Fruit fly (Drosophila melanogaster) whole organism, embryonic: ENCODE data around the gene CG9986.

ENCODE experiments used
- BEAF-32 ChIP-seq: fragments of 200-800 bp; sonication (Bioruptor generic); optimal IDR thresholded peaks from 3 replicates; lab custom pipeline; 2017; ENCODE audit warnings: missing biosample characterization, missing genetic modification characterization, mild to moderate bottlenecking, moderate library complexity, missing genetic modification reagents
- BtbVII ChIP-seq: fragments of 200-800 bp; sonication (Bioruptor generic); optimal IDR thresholded peaks from 3 replicates; lab custom pipeline; 2017; ENCODE audit warnings: missing biosample characterization, mild to moderate bottlenecking, missing genetic modification characterization
- CG1024 ChIP-seq: fragments of 200-800 bp; sonication (Bioruptor generic); IDR thresholded peaks from 2 replicates; pipeline ENCODE4 v1.3.6; 2022; ENCODE audit warnings: missing biosample characterization, missing genetic modification characterization
- CG10321 ChIP-seq: fragments of 200-800 bp; sonication (Bioruptor generic); IDR thresholded peaks from 2 replicates; pipeline ENCODE4 v1.3.6; 2022; ENCODE audit warnings: missing biosample characterization, missing genetic modification characterization
- CG10565 ChIP-seq: fragments of 200-800 bp; sonication (Bioruptor generic); optimal IDR thresholded peaks from 3 replicates; lab custom pipeline; 2016; ENCODE audit warnings: missing biosample characterization, mild to moderate bottlenecking, missing genetic modification characterization
- CG11085 ChIP-seq: fragments of 200-800 bp; sonication (Bioruptor generic); IDR thresholded peaks from 2 replicates; pipeline ENCODE4 v1.3.6; 2022; ENCODE audit warnings: missing biosample characterization, missing genetic modification characterization
- CG12104 ChIP-seq: fragments of 200-800 bp; sonication (Bioruptor generic); optimal IDR thresholded peaks from 3 replicates; lab custom pipeline; 2016; ENCODE audit warnings: missing biosample characterization, missing genetic modification characterization
- CG12391 ChIP-seq: fragments of 200-800 bp; sonication (Bioruptor generic); optimal IDR thresholded peaks from 3 replicates; lab custom pipeline; 2018; ENCODE audit warnings: missing biosample characterization, mild to moderate bottlenecking, missing genetic modification characterization, moderate library complexity
- CG13424 ChIP-seq: fragments of 200-800 bp; sonication (Bioruptor generic); optimal IDR thresholded peaks from 2 replicates; lab custom pipeline; 2019; ENCODE audit warnings: missing biosample characterization, mild to moderate bottlenecking, missing genetic modification characterization, moderate library complexity
- CG17186 ChIP-seq: fragments of 200-800 bp; sonication (Bioruptor generic); optimal IDR thresholded peaks from 3 replicates; lab custom pipeline; 2017; ENCODE audit warnings: missing biosample characterization, missing genetic modification reagents, missing genetic modification characterization
- CG17568 ChIP-seq: fragments of 200-800 bp; sonication (Bioruptor generic); optimal IDR thresholded peaks from 2 replicates; lab custom pipeline; 2018; ENCODE audit warnings: missing biosample characterization, mild to moderate bottlenecking, missing genetic modification characterization, moderate library complexity
- CG2889 ChIP-seq: fragments of 200-800 bp; sonication (Bioruptor generic); IDR thresholded peaks from 3 replicates; pipeline ENCODE4 v1.3.6; 2022; ENCODE audit warnings: missing biosample characterization, missing genetic modification characterization
- CG30020 ChIP-seq: fragments of 200-800 bp; optimal IDR thresholded peaks from 2 replicates; lab custom pipeline; 2019; ENCODE audit warnings: missing biosample characterization, mild to moderate bottlenecking, missing genetic modification characterization, moderate library complexity
- CG31441 ChIP-seq: fragments of 200-800 bp; sonication (Bioruptor generic); IDR thresholded peaks from 2 replicates; pipeline ENCODE4 v1.3.6; 2022; ENCODE audit warnings: missing biosample characterization, missing genetic modification characterization
- CG33213 ChIP-seq: fragments of 200-800 bp; sonication (Bioruptor generic); optimal IDR thresholded peaks from 3 replicates; lab custom pipeline; 2016; ENCODE audit warnings: missing biosample characterization, missing genetic modification characterization
- CG3407 ChIP-seq: fragments of 200-800 bp; sonication (Bioruptor generic); optimal IDR thresholded peaks from 2 replicates; lab custom pipeline; 2018; ENCODE audit warnings: missing biosample characterization, mild to moderate bottlenecking, missing genetic modification characterization
- CG34376 ChIP-seq: fragments of 200-800 bp; sonication (Bioruptor generic); optimal IDR thresholded peaks from 2 replicates; lab custom pipeline; 2018; ENCODE audit warnings: missing biosample characterization, mild to moderate bottlenecking, missing genetic modification characterization
- CG42726 ChIP-seq: fragments of 200-800 bp; sonication (Bioruptor generic); IDR thresholded peaks from 2 replicates; pipeline ENCODE4 v1.3.6; 2022; ENCODE audit warnings: missing biosample characterization, missing genetic modification characterization; ENCODE audit not compliant: partially characterized antibody
- CG6175 ChIP-seq: fragments of 200-800 bp; sonication (Bioruptor generic); IDR thresholded peaks from 3 replicates; pipeline ENCODE4 v1.3.6; 2022; ENCODE audit warnings: missing biosample characterization, missing genetic modification characterization
- CG6689 ChIP-seq: fragments of 200-800 bp; sonication (Bioruptor generic); IDR thresholded peaks from 2 replicates; pipeline ENCODE4 v1.3.6; 2022; ENCODE audit warnings: missing biosample characterization, missing genetic modification characterization
- CG6765 ChIP-seq: fragments of 200-800 bp; sonication (Bioruptor generic); optimal IDR thresholded peaks from 3 replicates; lab custom pipeline; 2017; ENCODE audit warnings: missing biosample characterization, mild to moderate bottlenecking, missing genetic modification characterization
- CG7271 ChIP-seq: fragments of 200-800 bp; sonication (Bioruptor generic); optimal IDR thresholded peaks from 2 replicates; lab custom pipeline; 2018; ENCODE audit warnings: missing biosample characterization, mild to moderate bottlenecking, missing genetic modification characterization, moderate library complexity
- CG8281 ChIP-seq: fragments of 200-800 bp; sonication (Bioruptor generic); optimal IDR thresholded peaks from 2 replicates; lab custom pipeline; 2018; ENCODE audit warnings: missing biosample characterization, mild to moderate bottlenecking, missing genetic modification characterization, moderate library complexity
- CG9215 ChIP-seq: fragments of 200-800 bp; sonication (Bioruptor generic); IDR thresholded peaks from 2 replicates; pipeline ENCODE4 v1.3.6; 2022; ENCODE audit warnings: missing biosample characterization, missing genetic modification characterization
- CTCF ChIP-seq: fragments of 200-800 bp; sonication (Bioruptor generic); optimal IDR thresholded peaks from 2 replicates; lab custom pipeline; 2017; ENCODE audit warnings: missing biosample characterization, mild to moderate bottlenecking, missing genetic modification characterization, moderate library complexity
- Dbx ChIP-seq: fragments of 200-800 bp; sonication (Bioruptor generic); IDR thresholded peaks from 3 replicates; pipeline ENCODE4 v1.3.6; 2022; ENCODE audit warnings: missing biosample characterization, missing genetic modification characterization
- Dek ChIP-seq: fragments of 200-800 bp; sonication (Bioruptor generic); optimal IDR thresholded peaks from 3 replicates; lab custom pipeline; 2019; ENCODE audit warnings: missing biosample characterization, mild to moderate bottlenecking, missing genetic modification characterization, moderate library complexity
- Hey ChIP-seq: fragments of 200-800 bp; sonication (Bioruptor generic); optimal IDR thresholded peaks from 3 replicates; lab custom pipeline; 2018; ENCODE audit warnings: missing biosample characterization, mild to moderate bottlenecking, missing genetic modification characterization
- Hr78 ChIP-seq, 2 experiments: fragments of 200-800 bp in 1 of 2; fragments of >200 bp in 1 of 2; sonication (Bioruptor generic) in 1 of 2; optimal IDR thresholded peaks; 2 replicates each; lab custom pipeline; 2017 to 2019; ENCODE audit warnings: missing biosample characterization in 2 of 2, missing genetic modification characterization in 2 of 2, mild to moderate bottlenecking in 1 of 2, moderate library complexity in 1 of 2
- MBD-R2 ChIP-seq: fragments of 200-800 bp; sonication (Bioruptor generic); IDR thresholded peaks from 2 replicates; pipeline ENCODE4 v1.3.6; 2022; ENCODE audit warnings: missing biosample characterization, missing genetic modification characterization
- Meics ChIP-seq: fragments of 200-800 bp; sonication (Bioruptor generic); optimal IDR thresholded peaks from 2 replicates; lab custom pipeline; 2017; ENCODE audit warnings: missing biosample characterization, mild to moderate bottlenecking, missing genetic modification characterization
- NK7.1 ChIP-seq: fragments of 200-800 bp; sonication (Bioruptor generic); optimal IDR thresholded peaks from 3 replicates; lab custom pipeline; 2016; ENCODE audit warnings: missing biosample characterization, missing genetic modification characterization
- Six4 ChIP-seq: fragments of 200-800 bp; sonication (Bioruptor generic); optimal IDR thresholded peaks from 2 replicates; lab custom pipeline; 2016; ENCODE audit warnings: missing biosample characterization, missing genetic modification characterization
- Trl ChIP-seq, 3 experiments: fragments of >200 bp in 2 of 3; fragments of 200-800 bp in 1 of 3; sonication (Bioruptor generic) in 1 of 3; optimal IDR thresholded peaks; 2 replicates in 1 of 3; 3 replicates in 2 of 3; lab custom pipeline; 2016 to 2017; ENCODE audit warnings: missing biosample characterization in 1 of 3, missing genetic modification characterization in 1 of 3
- eve ChIP-seq, 2 experiments: fragments of >200 bp; optimal IDR thresholded peaks; 2 replicates each; lab custom pipeline; 2017; ENCODE audit warnings: missing biosample characterization in 2 of 2, missing genetic modification characterization in 2 of 2
- exex ChIP-seq: fragments of 200-800 bp; sonication (Bioruptor generic); optimal IDR thresholded peaks from 4 replicates; lab custom pipeline; 2018; ENCODE audit warnings: missing biosample characterization, mild to moderate bottlenecking, missing genetic modification characterization, moderate library complexity
- eyg ChIP-seq: fragments of 200-800 bp; sonication (Bioruptor generic); optimal IDR thresholded peaks from 3 replicates; lab custom pipeline; 2016; ENCODE audit warnings: missing biosample characterization, missing genetic modification characterization
- fu2 ChIP-seq: fragments of 200-800 bp; sonication (Bioruptor generic); optimal IDR thresholded peaks from 2 replicates; lab custom pipeline; 2016; ENCODE audit warnings: missing biosample characterization, missing genetic modification characterization
- gce ChIP-seq: fragments of 200-800 bp; sonication (Bioruptor generic); IDR thresholded peaks from 3 replicates; pipeline ENCODE4 v1.3.6; 2022; ENCODE audit warnings: missing biosample characterization, missing genetic modification characterization
- hb ChIP-seq: fragments of 200-800 bp; sonication (Bioruptor generic); IDR thresholded peaks from 3 replicates; pipeline ENCODE4 v1.3.6; 2022; ENCODE audit warnings: missing biosample characterization, missing genetic modification characterization; ENCODE audit not compliant: partially characterized antibody
- kah ChIP-seq: fragments of 200-800 bp; sonication (Bioruptor generic); optimal IDR thresholded peaks from 2 replicates; lab custom pipeline; 2018; ENCODE audit warnings: missing biosample characterization, mild to moderate bottlenecking, missing genetic modification characterization
- mirr ChIP-seq: fragments of 200-800 bp; sonication (Bioruptor generic); optimal IDR thresholded peaks from 3 replicates; lab custom pipeline; 2018; ENCODE audit warnings: missing biosample characterization, mild to moderate bottlenecking, missing genetic modification characterization
- pan ChIP-seq, 4 experiments: fragments of >200 bp in 3 of 4; fragments of 200-800 bp in 1 of 4; sonication (Bioruptor generic) in 1 of 4; optimal IDR thresholded peaks in 3 of 4; IDR thresholded peaks in 1 of 4; 2 replicates each; pipeline versions ENCODE4 v1.3.6 to Lab custom; 2017 to 2022; ENCODE audit warnings: missing biosample characterization in 2 of 4, missing genetic modification characterization in 2 of 4, mixed read lengths in 1 of 4
- pita ChIP-seq: fragments of 200-800 bp; sonication (Bioruptor generic); optimal IDR thresholded peaks from 2 replicates; lab custom pipeline; 2017; ENCODE audit warnings: missing biosample characterization, mild to moderate bottlenecking, missing genetic modification characterization
- so ChIP-seq: fragments of 200-800 bp; sonication (Bioruptor generic); IDR thresholded peaks from 3 replicates; pipeline ENCODE4 v1.3.6; 2022; ENCODE audit warnings: missing biosample characterization, missing genetic modification characterization
- ssp ChIP-seq: fragments of 200-800 bp; sonication (Bioruptor generic); IDR thresholded peaks from 2 replicates; pipeline ENCODE4 v1.3.6; 2022; ENCODE audit warnings: missing biosample characterization, missing genetic modification characterization
- stwl ChIP-seq: fragments of 200-800 bp; sonication (Bioruptor generic); optimal IDR thresholded peaks from 3 replicates; lab custom pipeline; 2018; ENCODE audit warnings: missing biosample characterization, mild to moderate bottlenecking, missing genetic modification characterization, moderate library complexity
- tio ChIP-seq: fragments of 200-800 bp; sonication (Bioruptor generic); optimal IDR thresholded peaks from 2 replicates; lab custom pipeline; 2017; ENCODE audit warnings: missing biosample characterization, missing genetic modification characterization, inconsistent platforms
- wdn ChIP-seq: fragments of 200-800 bp; sonication (Bioruptor generic); IDR thresholded peaks from 2 replicates; pipeline ENCODE4 v1.3.6; 2022; ENCODE audit warnings: missing biosample characterization, missing genetic modification characterization

Gene CG9986

DNA sequence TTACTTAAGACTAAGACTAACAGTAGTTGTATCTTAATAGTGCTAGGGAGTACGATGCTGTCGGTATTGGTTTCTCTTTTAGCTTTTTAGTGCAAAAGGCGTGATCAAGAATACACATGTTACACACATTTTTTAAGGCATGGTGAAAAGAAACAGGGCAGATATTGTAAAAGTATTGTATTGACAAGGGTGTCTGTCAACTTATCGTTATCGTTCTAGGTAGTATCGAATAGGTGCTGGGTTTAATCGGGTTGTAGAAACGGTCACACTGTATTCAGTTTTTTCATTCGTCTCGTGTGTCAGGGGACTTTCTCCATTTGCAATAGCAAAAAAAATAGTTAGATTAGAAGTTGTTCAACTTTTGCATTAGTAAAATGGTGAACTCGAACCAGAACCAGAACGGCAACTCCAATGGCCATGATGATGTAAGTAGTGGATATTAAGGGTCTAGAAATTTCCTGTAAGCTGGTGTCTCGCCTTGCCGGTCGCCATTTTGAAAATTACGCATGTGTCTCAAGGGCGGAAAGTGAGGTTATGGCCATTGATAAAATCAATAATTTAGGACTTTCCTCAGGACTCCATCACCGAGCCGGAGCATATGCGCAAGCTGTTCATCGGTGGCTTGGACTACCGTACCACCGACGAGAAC is 5.6 kb upstream of the CG9986 start (continued):
- TF ChIP-seq CG31441 (GFP tag; lab: Robert Waterston, UW) (no peak), eve (GFP tag; optimal IDR thresholded peaks at IDR 0.05; lab: Kevin White, UChicago) (no peak), CG1024 (GFP tag; lab: Robert Waterston, UW) (no peak), CG34376 (GFP tag; lab: Kevin White, UChicago) (no peak), eyg (GFP tag; lab: Kevin White, UChicago) (no peak), CG33213 (GFP tag; lab: Kevin White, UChicago) (no peak), stwl (peak; percentile 82), fu2 (GFP tag; lab: Kevin White, UChicago) (peak; percentile 37), BEAF-32 (GFP tag; lab: Kevin White, UChicago) (peak; percentile 64), kah (no peak), CG17568 (GFP tag; lab: Kevin White, UChicago) (peak; percentile 11), CG42726 (0 out of 2 replicates have a peak, but pooled peaks have one; percentile 47), Six4 (GFP tag; lab: Kevin White, UChicago) (no peak), CG10565 (GFP tag; lab: Kevin White, UChicago) (no peak), CG6175 (GFP tag; lab: Robert Waterston, UW) (no peak), CG3407 (GFP tag; lab: Kevin White, UChicago) (no peak), wdn (no peak), pan (optimal IDR thresholded peaks at IDR 0.05; lab: Kevin White, UChicago) (no peak), pan (GFP tag; optimal IDR thresholded peaks at IDR 0.05 in 1 of 2, IDR thresholded peaks at IDR 0.05 in 1 of 2) (no peak), CG2889 (GFP tag; lab: Robert Waterston, UW) (no peak), MBD-R2 (GFP tag; lab: Robert Waterston, UW) (peak; percentile 14; the same call in 1 of the 2 replicates), Dbx (0 out of 3 replicates have a peak, but pooled peaks have one; percentile 25), CG8281 (tag; lab: Kevin White, UChicago) (peak; percentile 85), CG10321 (0 out of 2 replicates have a peak, but pooled peaks have one; percentile 12), CG12104 (no peak), Trl (optimal IDR thresholded peaks at IDR 0.05; lab: Kevin White, UChicago) (no peak), Trl (GFP tag; optimal IDR thresholded peaks at IDR 0.05; lab: Kevin White, UChicago) (no peak), tio (no peak), CG9215 (no peak), CG6765 (GFP tag; lab: Kevin White, UChicago) (peak; percentile 6), CG7271 (tag; lab: Kevin White, UChicago) (peak; percentile 0), CG11085 (GFP tag; lab: Robert Waterston, UW) (no peak), gce (GFP tag; lab: Robert Waterston, UW) (no peak), pita (GFP tag; lab: Kevin White, UChicago) (no peak), CG30020 (tag; lab: Kevin White, UChicago) (peak; percentile 16), ssp (0 out of 2 replicates have a peak, but pooled peaks have one; percentile 16), so (GFP tag; lab: Robert Waterston, UW) (no peak), NK7.1 (GFP tag; lab: Kevin White, UChicago) (no peak), CG13424 (no peak), CTCF (GFP tag; lab: Kevin White, UChicago) (no peak), CG12391 (tag; lab: Kevin White, UChicago) (peak; percentile 18), CG6689 (GFP tag; lab: Robert Waterston, UW) (no peak), Hr78 (GFP tag; optimal IDR thresholded peaks at IDR 0.05; lab: Kevin White, UChicago) (no peak), Dek (tag; lab: Kevin White, UChicago) (no peak), BtbVII (no peak), exex (tag; lab: Kevin White, UChicago) (no peak), hb (GFP tag; lab: Robert Waterston, UW) (no peak), Hey (tag; lab: Kevin White, UChicago) (no peak), mirr (GFP tag; lab: Kevin White, UChicago) (no peak), Meics (GFP tag; lab: Kevin White, UChicago) (no peak), CG17186 (GFP tag; lab: Kevin White, UChicago) (peak; percentile 52)
